Fruit fly (Drosophila melanogaster): ENCODE data around the gene Gmppb.

- TF ChIP-seq CG12768 (GFP tag; optimal IDR thresholded peaks at IDR 0.05) = no peak
- no peak for TF ChIP-seq Mnt (GFP tag; optimal IDR thresholded peaks at IDR 0.05)
- TF ChIP-seq CG1620 (GFP tag; optimal IDR thresholded peaks at IDR 0.05) = no peak
- TF ChIP-seq CG14711 (tag; optimal IDR thresholded peaks at IDR 0.05) = no peak
- TF ChIP-seq CG7045 (GFP tag; optimal IDR thresholded peaks at IDR 0.05) = no peak
- no peak for TF ChIP-seq tj (GFP tag; optimal IDR thresholded peaks at IDR 0.05)
- no peak for TF ChIP-seq CG5204 (GFP tag; optimal IDR thresholded peaks at IDR 0.05)
- no peak for TF ChIP-seq Hr96 (GFP tag; optimal IDR thresholded peaks at IDR 0.05)
Observed at dm6 chr3R:4814677-4815076, 3.4 kb downstream of the Gmppb start.
